Fruit fly (Drosophila melanogaster): ENCODE data around the gene Hmgcl.

Gene Hmgcl

dm6 chr2L:6968013-6968517, 7.9 kb downstream of the Hmgcl start (continued):
- TF ChIP-seq Dip2 (GFP tag; IDR thresholded peaks at IDR 0.05): no peak
- peak in 1 of 2 experiments; percentile 56 for TF ChIP-seq chif (GFP tag; optimal IDR thresholded peaks at IDR 0.05)
- peak; percentile 16; the same call in 2 of the 3 replicates for TF ChIP-seq CG11456 (GFP tag; IDR thresholded peaks at IDR 0.05)
- TF ChIP-seq tin (GFP tag; optimal IDR thresholded peaks at IDR 0.05): peak; percentile 38
- peak; percentile 22 for TF ChIP-seq Chrac-16 (GFP tag; optimal IDR thresholded peaks at IDR 0.05)
- peak; percentile 26 for TF ChIP-seq CG5245 (GFP tag; optimal IDR thresholded peaks at IDR 0.05)
- TF ChIP-seq sim (GFP tag; IDR thresholded peaks at IDR 0.05): no peak
- TF ChIP-seq wor (GFP tag; IDR thresholded peaks at IDR 0.05): no peak
- TF ChIP-seq klu (GFP tag; IDR thresholded peaks at IDR 0.05): no peak
- no peak for TF ChIP-seq CG5180 (GFP tag; optimal IDR thresholded peaks at IDR 0.05)
- no peak for TF ChIP-seq grn (GFP tag; optimal IDR thresholded peaks at IDR 0.05)
- TF ChIP-seq CoRest (tag; optimal IDR thresholded peaks at IDR 0.05): peak; percentile 5

- TF ChIP-seq Med (GFP tag): peak; percentile 40
- TF ChIP-seq jigr1 (GFP tag; IDR thresholded peaks at IDR 0.05): 0 out of 3 replicates have a peak, but pooled peaks have one; percentile 10
- no peak for TF ChIP-seq CG10147 (GFP tag; optimal IDR thresholded peaks at IDR 0.05)
Measured at dm6 chr2L:6970813-6971212, 10.6 kb downstream of the Hmgcl start.

dm6 chr2L:6971597-6972036, 11.4 kb downstream of the Hmgcl start, which contains the start of gene snRNP-U1-70K:
Gene snRNP-U1-70K (minus strand): TSS chr2L:6971737.
- TF ChIP-seq CG31224 (GFP tag; IDR thresholded peaks at IDR 0.05): no peak
- TF ChIP-seq usp (GFP tag; optimal IDR thresholded peaks at IDR 0.05): no peak
- peak; percentile 79 for TF ChIP-seq ci (GFP tag; IDR thresholded peaks at IDR 0.05)
- no peak for TF ChIP-seq scrt (GFP tag; optimal IDR thresholded peaks at IDR 0.05)
- no peak for TF ChIP-seq PHDP (tag; optimal IDR thresholded peaks at IDR 0.05)
- TF ChIP-seq CG42726 (GFP tag; IDR thresholded peaks at IDR 0.05; ENCODE audit: partially characterized antibody): 0 out of 2 replicates have a peak, but pooled peaks have one; percentile 15
- peak; percentile 98 for TF ChIP-seq Myb (GFP tag; optimal IDR thresholded peaks at IDR 0.05)
- TF ChIP-seq HmgZ (tag; optimal IDR thresholded peaks at IDR 0.05): peak; percentile 77
- TF ChIP-seq insv (GFP tag; optimal IDR thresholded peaks at IDR 0.05): peak in 1 of 2 experiments; percentile 43
- no peak for TF ChIP-seq CG8478 (optimal IDR thresholded peaks at IDR 0.05)
- no peak for TF ChIP-seq prd (optimal IDR thresholded peaks at IDR 0.05)
- TF ChIP-seq prd (GFP tag; IDR thresholded peaks at IDR 0.05): no peak
- no peak for TF ChIP-seq ara (GFP tag; IDR thresholded peaks at IDR 0.05)
- peak; percentile 10 for TF ChIP-seq CG13424 (tag; optimal IDR thresholded peaks at IDR 0.05)
- no peak for TF ChIP-seq Chrac-16 (GFP tag; optimal IDR thresholded peaks at IDR 0.05)
- no peak for TF ChIP-seq CG7839 (tag; optimal IDR thresholded peaks at IDR 0.05)
- TF ChIP-seq CG17186 (GFP tag; optimal IDR thresholded peaks at IDR 0.05): peak; percentile 1
- TF ChIP-seq Adf1 (GFP tag; IDR thresholded peaks at IDR 0.05): peak; percentile 55
- peak; percentile 42 for TF ChIP-seq chn (GFP tag; optimal IDR thresholded peaks at IDR 0.05)
- no peak for TF ChIP-seq dmrt99B (tag; optimal IDR thresholded peaks at IDR 0.05)
- TF ChIP-seq HmgD (GFP tag; optimal IDR thresholded peaks at IDR 0.05): peak; percentile 42
- no peak for TF ChIP-seq CG15601 (tag; optimal IDR thresholded peaks at IDR 0.05)
- no peak for TF ChIP-seq gsb (GFP tag; IDR thresholded peaks at IDR 0.05)
- TF ChIP-seq Dbx (GFP tag; IDR thresholded peaks at IDR 0.05): no peak; the same call in 2 of the 3 replicates
- peak; percentile 26 for TF ChIP-seq CoRest (tag; optimal IDR thresholded peaks at IDR 0.05)
- no peak for TF ChIP-seq fd102C (GFP tag; optimal IDR thresholded peaks at IDR 0.05)
- peak; percentile 55 for TF ChIP-seq Dp (GFP tag; optimal IDR thresholded peaks at IDR 0.05)
- no peak for TF ChIP-seq ewg (GFP tag; optimal IDR thresholded peaks at IDR 0.05)
- TF ChIP-seq CG9437 (GFP tag; optimal IDR thresholded peaks at IDR 0.05): peak; percentile 99
- TF ChIP-seq CG15011 (GFP tag; optimal IDR thresholded peaks at IDR 0.05): no peak
- no peak for TF ChIP-seq Drgx (GFP tag; IDR thresholded peaks at IDR 0.05)
- TF ChIP-seq CG6765 (GFP tag; optimal IDR thresholded peaks at IDR 0.05): no peak
- no peak for TF ChIP-seq NfI (GFP tag; optimal IDR thresholded peaks at IDR 0.05)
- TF ChIP-seq maf-S (GFP tag; optimal IDR thresholded peaks at IDR 0.05): no peak
- no peak for TF ChIP-seq hb (GFP tag; IDR thresholded peaks at IDR 0.05; ENCODE audit: partially characterized antibody)
